Worm (Caenorhabditis elegans) whole organism, L4 larva: ENCODE measurements around the gene K09D9.9.

Experiments used
- T20F7.1 ChIP-seq: fragments of 200-800 bp; sonication (Bioruptor generic); optimal IDR thresholded peaks from 2 replicates; lab custom pipeline; 2018; ENCODE audit warnings: mild to moderate bottlenecking, missing genetic modification characterization, missing compliant biosample characterization
- T26A8.4 ChIP-seq: fragments of 200-800 bp; sonication (Bioruptor generic); IDR thresholded peaks from 2 replicates; pipeline ENCODE4 v1.3.6; 2022; ENCODE audit warnings: missing genetic modification characterization, missing compliant biosample characterization
- Y48G9A.11 ChIP-seq: fragments of 200-800 bp; sonication (Bioruptor generic); IDR thresholded peaks from 2 replicates; pipeline ENCODE4 v1.3.6; 2022; ENCODE audit warnings: missing genetic modification reagents, missing genetic modification characterization, missing compliant biosample characterization
- ama-1 ChIP-seq: fragments of 150-350 bp; optimal IDR thresholded peaks from 2 replicates; lab custom pipeline; 2014; ENCODE audit warnings: inconsistent platforms, mixed read lengths
- ces-1 ChIP-seq: fragments of 150-350 bp; sonication (generic microtip); optimal IDR thresholded peaks from 4 replicates; lab custom pipeline; 2014; ENCODE audit warnings: missing biosample characterization, missing genetic modification reagents, missing genetic modification characterization
- cey-2 ChIP-seq: sonication (generic microtip); optimal IDR thresholded peaks from 3 replicates; lab custom pipeline; 2017; ENCODE audit warnings: missing genetic modification characterization, mild to moderate bottlenecking, missing compliant biosample characterization, antibody characterized with exemption, borderline replicate concordance; ENCODE audit not compliant: insufficient read depth
- daf-16 ChIP-seq, 3 experiments: sonication (generic microtip); optimal IDR thresholded peaks; 2 replicates each; lab custom pipeline; 2016 to 2017; ENCODE audit warnings: missing genetic modification characterization in 3 of 3, missing genetic modification reagents in 3 of 3, mild to moderate bottlenecking in 2 of 3, missing compliant biosample characterization in 2 of 3, missing biosample characterization in 1 of 3, moderate library complexity in 1 of 3
- daf-19 ChIP-seq: fragments of 200-800 bp; sonication (Bioruptor generic); conservative IDR thresholded peaks from 2 replicates; pipeline ENCODE4 v1.3.6; 2022; ENCODE audit warnings: missing genetic modification characterization, missing compliant biosample characterization
- dmd-6 ChIP-seq: fragments of 200-800 bp; sonication (Bioruptor generic); IDR thresholded peaks from 2 replicates; pipeline ENCODE4 v1.3.6; 2022; ENCODE audit warnings: missing genetic modification reagents, missing genetic modification characterization, missing compliant biosample characterization
- dmd-9 ChIP-seq: fragments of 200-800 bp; sonication (Bioruptor generic); IDR thresholded peaks from 2 replicates; pipeline ENCODE4 v1.3.6; 2022; ENCODE audit warnings: missing genetic modification reagents, missing genetic modification characterization, missing compliant biosample characterization
- dpl-1 ChIP-seq: fragments of 150-350 bp; optimal IDR thresholded peaks from 2 replicates; lab custom pipeline; 2014; ENCODE audit warnings: missing biosample characterization, missing genetic modification reagents, missing genetic modification characterization
- dve-1 ChIP-seq: sonication (generic microtip); optimal IDR thresholded peaks from 2 replicates; lab custom pipeline; 2017; ENCODE audit warnings: antibody characterized with exemption, mild to moderate bottlenecking, missing genetic modification characterization, missing compliant biosample characterization; ENCODE audit not compliant: insufficient read depth
- gei-8 ChIP-seq: fragments of 200-800 bp; sonication (Bioruptor generic); optimal IDR thresholded peaks from 2 replicates; lab custom pipeline; 2018; ENCODE audit warnings: mild to moderate bottlenecking, missing genetic modification characterization, missing compliant biosample characterization
- hlh-11 ChIP-seq: fragments of 200-800 bp; sonication (Bioruptor generic); optimal IDR thresholded peaks from 2 replicates; lab custom pipeline; 2018; ENCODE audit warnings: mild to moderate bottlenecking, missing genetic modification characterization, missing compliant biosample characterization
- hlh-30 ChIP-seq: sonication (generic microtip); optimal IDR thresholded peaks from 2 replicates; lab custom pipeline; 2017; ENCODE audit warnings: antibody characterized with exemption, mild to moderate bottlenecking, missing genetic modification characterization, missing compliant biosample characterization; ENCODE audit not compliant: insufficient read depth
- lim-7 ChIP-seq: fragments of 200-800 bp; sonication (Bioruptor generic); IDR thresholded peaks from 2 replicates; pipeline ENCODE4 v1.3.6; 2022; ENCODE audit warnings: missing genetic modification characterization, missing compliant biosample characterization
- lin-38 ChIP-seq: fragments of 200-800 bp; sonication (Bioruptor generic); IDR thresholded peaks from 2 replicates; pipeline ENCODE4 v1.3.6; 2022; ENCODE audit warnings: missing genetic modification reagents, missing genetic modification characterization, missing compliant biosample characterization
- madf-5 ChIP-seq, 2 experiments: fragments of 200-800 bp; sonication (Bioruptor generic); IDR thresholded peaks; 2 replicates each; pipeline ENCODE4 v1.3.6; 2022; ENCODE audit warnings: missing compliant biosample characterization in 2 of 2, missing genetic modification characterization in 2 of 2
- mdl-1 ChIP-seq, 2 experiments: fragments of 150-350 bp in 1 of 2; sonication (generic microtip) in 1 of 2; optimal IDR thresholded peaks; 2 replicates each; lab custom pipeline; 2014 to 2017; ENCODE audit warnings: missing biosample characterization in 2 of 2, missing genetic modification characterization in 2 of 2
- mdt-29 ChIP-seq: fragments of 200-800 bp; sonication (Bioruptor generic); IDR thresholded peaks from 2 replicates; pipeline ENCODE4 v1.3.6; 2022; ENCODE audit warnings: missing genetic modification reagents, missing genetic modification characterization, missing compliant biosample characterization
- nhr-102 ChIP-seq: sonication (generic microtip); optimal IDR thresholded peaks from 2 replicates; lab custom pipeline; 2016; ENCODE audit warnings: mild to moderate bottlenecking, missing genetic modification characterization, moderate library complexity, missing compliant biosample characterization
- nhr-237 ChIP-seq: sonication (generic microtip); optimal IDR thresholded peaks from 2 replicates; lab custom pipeline; 2017; ENCODE audit warnings: missing biosample characterization, missing genetic modification characterization
- nhr-28 ChIP-seq: fragments of 150-350 bp; optimal IDR thresholded peaks from 2 replicates; lab custom pipeline; 2014; ENCODE audit warnings: missing biosample characterization, missing genetic modification characterization
- nhr-41 ChIP-seq: fragments of 200-800 bp; sonication (Bioruptor generic); IDR thresholded peaks from 2 replicates; pipeline ENCODE4 v1.3.6; 2022; ENCODE audit warnings: missing genetic modification reagents, missing genetic modification characterization, missing compliant biosample characterization
- nhr-42 ChIP-seq: fragments of 200-800 bp; sonication (Bioruptor generic); IDR thresholded peaks from 2 replicates; pipeline ENCODE4 v1.3.6; 2022; ENCODE audit warnings: missing genetic modification characterization, missing compliant biosample characterization
- nhr-48 ChIP-seq: sonication (generic microtip); optimal IDR thresholded peaks from 2 replicates; lab custom pipeline; 2016; ENCODE audit warnings: mild to moderate bottlenecking, missing genetic modification characterization, missing compliant biosample characterization
- nhr-77 ChIP-seq: fragments of 150-350 bp; optimal IDR thresholded peaks from 2 replicates; lab custom pipeline; 2014; ENCODE audit warnings: missing biosample characterization, missing genetic modification characterization
- pha-4 ChIP-seq, 2 experiments: fragments of 150-350 bp in 1 of 2; fragments of 200-800 bp in 1 of 2; sonication (Bioruptor generic) in 1 of 2; IDR thresholded peaks in 1 of 2; optimal IDR thresholded peaks in 1 of 2; 2 replicates each; pipeline versions ENCODE4 v1.3.6 to Lab custom; 2014 to 2022; ENCODE audit warnings: missing genetic modification characterization in 2 of 2, missing genetic modification reagents in 2 of 2, missing biosample characterization in 1 of 2, missing compliant biosample characterization in 1 of 2
- php-3 ChIP-seq: fragments of 200-800 bp; sonication (Bioruptor generic); IDR thresholded peaks from 2 replicates; pipeline ENCODE4 v1.3.6; 2022; ENCODE audit warnings: missing genetic modification reagents, missing genetic modification characterization, missing compliant biosample characterization
- pqm-1 ChIP-seq: sonication (generic microtip); optimal IDR thresholded peaks from 2 replicates; lab custom pipeline; 2017; ENCODE audit warnings: missing biosample characterization, missing genetic modification characterization
- sdz-12 ChIP-seq: fragments of 200-800 bp; sonication (Bioruptor generic); optimal IDR thresholded peaks from 2 replicates; lab custom pipeline; 2018; ENCODE audit warnings: mild to moderate bottlenecking, missing genetic modification characterization, missing compliant biosample characterization
- unc-62 ChIP-seq, 3 experiments: fragments of 150-350 bp in 1 of 3; sonication (generic microtip); optimal IDR thresholded peaks in 2 of 3; peaks in 1 of 3; 1 replicate in 1 of 3; 2 replicates in 2 of 3; lab custom pipeline; 2014 to 2017; ENCODE audit warnings: missing biosample characterization in 3 of 3, missing genetic modification characterization in 3 of 3, missing genetic modification reagents in 3 of 3, missing genotype in 1 of 3
- zip-11 ChIP-seq: fragments of 200-800 bp; sonication (Bioruptor generic); IDR thresholded peaks from 2 replicates; pipeline ENCODE4 v1.3.6; 2022; ENCODE audit warnings: missing genetic modification characterization, missing compliant biosample characterization
- ztf-7 ChIP-seq: fragments of 150-350 bp; optimal IDR thresholded peaks from 2 replicates; lab custom pipeline; 2014; ENCODE audit warnings: missing biosample characterization, missing genetic modification characterization

Gene K09D9.9

DNA sequence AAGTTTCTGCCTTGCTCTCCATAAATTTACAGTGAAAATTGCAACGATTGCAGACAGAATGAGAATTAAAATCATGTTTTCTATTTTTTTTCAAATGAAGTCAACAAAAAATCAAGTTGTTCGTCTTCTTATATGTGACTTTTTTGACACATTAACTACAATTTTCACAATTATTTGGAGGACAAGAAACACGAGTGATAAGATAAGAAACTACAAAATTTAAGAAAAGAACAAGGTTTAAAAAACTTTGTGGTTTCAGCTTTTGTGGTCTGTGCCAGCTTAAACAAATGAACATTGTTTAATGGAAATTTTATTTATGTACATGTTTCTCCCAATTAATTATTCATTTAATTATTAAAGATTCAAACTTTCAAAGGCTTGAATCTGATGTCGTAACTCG, 23.5 kb downstream of the K09D9.9 start, which contains the start of gene cyp-34A9:
Gene cyp-34A9 (minus strand): TSS at position 131 of the 400 bp plus-strand sequence.
- TF ChIP-seq nhr-28 (tag; lab: Kevin White, UChicago) (peak; percentile 99), dve-1 (peak; percentile 75), nhr-42 (GFP tag; lab: Robert Waterston, UW) (0 out of 2 replicates have a peak, but pooled peaks have one; percentile 21), daf-16 (GFP tag; optimal IDR thresholded peaks at IDR 0.05; lab: Kevin White, UChicago) (no peak), daf-16 (tag; optimal IDR thresholded peaks at IDR 0.05; lab: Kevin White, UChicago) (peak; percentile 88), pha-4 (GFP tag; IDR thresholded peaks at IDR 0.05; lab: Robert Waterston, UW) (no peak), pha-4 (tag; optimal IDR thresholded peaks at IDR 0.05; lab: Kevin White, UChicago) (no peak), nhr-102 (tag; lab: Kevin White, UChicago) (peak; percentile 53), unc-62 (GFP tag; optimal IDR thresholded peaks at IDR 0.05 in 1 of 2; lab: Kevin White, UChicago) (no peak), unc-62 (tag; optimal IDR thresholded peaks at IDR 0.05; lab: Kevin White, UChicago) (no peak), pqm-1 (tag; lab: Kevin White, UChicago) (peak; percentile 64), T20F7.1 (GFP tag; lab: Kevin White, UChicago) (no peak), nhr-77 (tag; lab: Kevin White, UChicago) (peak; percentile 99), hlh-30 (tag; lab: Kevin White, UChicago) (peak; percentile 27), hlh-11 (peak; percentile 56), zip-11 (no peak), dmd-6 (GFP tag; lab: Robert Waterston, UW) (peak; percentile 84), php-3 (GFP tag; lab: Robert Waterston, UW) (no peak)

DNA sequence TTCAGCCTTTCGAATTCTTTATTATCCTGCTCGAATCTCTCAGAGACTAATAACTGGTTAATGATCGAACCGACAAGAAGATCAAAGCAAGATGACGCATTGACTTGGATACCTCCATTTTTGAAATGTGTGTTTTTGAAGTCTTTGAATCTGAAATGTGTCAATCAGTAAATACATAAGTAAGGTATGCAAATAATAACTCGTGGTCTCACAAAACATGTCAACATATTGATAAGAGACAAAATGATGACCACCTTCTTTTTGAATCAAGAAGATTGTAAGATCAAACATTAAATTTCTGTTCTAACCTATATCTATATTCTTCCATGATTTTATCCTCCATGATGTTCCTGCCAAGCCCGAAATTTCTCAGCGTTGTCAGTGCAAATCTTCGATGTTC, 24.3 kb downstream of the K09D9.9 start:
- peak; percentile 75 for TF ChIP-seq nhr-28 (tag; lab: Kevin White, UChicago)
- TF ChIP-seq daf-19 (GFP tag; lab: Robert Waterston, UW), result no peak
- TF ChIP-seq T26A8.4, result no peak
- peak; percentile 61 for TF ChIP-seq dmd-6 (GFP tag; lab: Robert Waterston, UW)
- TF ChIP-seq nhr-102 (tag; lab: Kevin White, UChicago), result peak; percentile 3
- TF ChIP-seq hlh-11, result peak; percentile 23
- peak; percentile 47 for TF ChIP-seq dve-1
- TF ChIP-seq daf-16 (GFP tag; optimal IDR thresholded peaks at IDR 0.05; lab: Kevin White, UChicago), result no peak
- peak; percentile 97 for TF ChIP-seq daf-16 (tag; optimal IDR thresholded peaks at IDR 0.05; lab: Kevin White, UChicago)
- TF ChIP-seq lim-7 (GFP tag; lab: Robert Waterston, UW), result no peak
- TF ChIP-seq nhr-77 (tag; lab: Kevin White, UChicago), result peak; percentile 67
- no peak for TF ChIP-seq dmd-9 (GFP tag; lab: Robert Waterston, UW)
- no peak for TF ChIP-seq ama-1 (lab: Kevin White, UChicago)
- TF ChIP-seq, all 104 proteins: peak for 7

DNA sequence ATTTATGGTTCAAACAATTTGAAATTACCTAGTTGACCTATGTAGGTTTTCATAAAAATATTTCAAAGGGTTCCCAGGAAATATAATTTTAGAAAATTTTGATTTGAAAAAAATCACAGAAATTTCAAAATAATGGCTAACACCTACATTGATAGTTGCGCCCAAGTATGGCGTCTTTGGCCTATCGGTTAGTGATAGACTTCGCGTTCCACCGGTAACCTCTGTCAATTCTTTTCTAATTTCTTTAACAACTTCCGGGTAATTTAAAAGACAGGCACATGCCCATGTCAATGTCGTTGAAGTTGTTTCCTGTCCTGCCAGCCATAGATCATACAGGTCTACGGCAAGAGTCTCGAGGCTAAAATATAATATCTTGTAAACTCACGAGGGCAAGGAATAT, 25.0 kb downstream of the K09D9.9 start:
- no peak for TF ChIP-seq dpl-1 (GFP tag; lab: Kevin White, UChicago)
- no peak for TF ChIP-seq nhr-41 (GFP tag; lab: Robert Waterston, UW)
- no peak for TF ChIP-seq gei-8 (GFP tag; lab: Kevin White, UChicago)
- TF ChIP-seq lin-38 (GFP tag; lab: Robert Waterston, UW), result no peak
- peak in 1 of 2 experiments; percentile 95 for TF ChIP-seq unc-62 (GFP tag; optimal IDR thresholded peaks at IDR 0.05 in 1 of 2; lab: Kevin White, UChicago)
- no peak for TF ChIP-seq unc-62 (tag; optimal IDR thresholded peaks at IDR 0.05; lab: Kevin White, UChicago)
- TF ChIP-seq nhr-237 (tag; lab: Kevin White, UChicago), result no peak
- TF ChIP-seq Y48G9A.11 (GFP tag; lab: Robert Waterston, UW), result no peak

- TF ChIP-seq mdt-29 (GFP tag; lab: Robert Waterston, UW), result no peak
- TF ChIP-seq ces-1 (GFP tag; lab: Kevin White, UChicago), result no peak
- no peak for TF ChIP-seq pqm-1 (tag; lab: Kevin White, UChicago)
- no peak for TF ChIP-seq madf-5 (GFP tag; IDR thresholded peaks at IDR 0.05; lab: Robert Waterston, UW)
- peak; percentile 79 for TF ChIP-seq nhr-28 (tag; lab: Kevin White, UChicago)
- peak; percentile 4 for TF ChIP-seq hlh-11
- TF ChIP-seq nhr-48 (tag; lab: Kevin White, UChicago), result no peak
- TF ChIP-seq nhr-77 (tag; lab: Kevin White, UChicago), result peak; percentile 84
- TF ChIP-seq dmd-6 (GFP tag; lab: Robert Waterston, UW), result peak; percentile 52; the same call in 1 of the 2 replicates
- no peak for TF ChIP-seq sdz-12 (GFP tag; lab: Kevin White, UChicago)
- TF ChIP-seq mdl-1 (tag; optimal IDR thresholded peaks at IDR 0.05; lab: Kevin White, UChicago), result peak in 1 of 2 experiments; percentile 24
- TF ChIP-seq cey-2 (tag; lab: Kevin White, UChicago), result no peak
- TF ChIP-seq ztf-7 (tag; lab: Kevin White, UChicago), result no peak
- no peak for TF ChIP-seq daf-16 (GFP tag; optimal IDR thresholded peaks at IDR 0.05; lab: Kevin White, UChicago)
- peak; percentile 2 for TF ChIP-seq daf-16 (tag; optimal IDR thresholded peaks at IDR 0.05; lab: Kevin White, UChicago)
- peak; percentile 24 for TF ChIP-seq nhr-102 (tag; lab: Kevin White, UChicago)
- peak; percentile 57 for TF ChIP-seq dve-1
These were observed 26.2 kb downstream of the K09D9.9 start, which contains the start of gene cyp-34A8 for ce11 chrV:3967762-3968161. Gene cyp-34A8, minus strand, starts transcription at chrV:3967823.
